Worm (Caenorhabditis elegans): Measurements from ENCODE around the gene C06E4.8.
A peak's percentile ranks its signal among the peaks of the same experiment; 100 is the strongest.

ce11 chrIV:7313962-7314361 is 28.3 kb upstream of the C06E4.8 start:
- TF ChIP-seq snpc-1.3 (tag; optimal IDR thresholded peaks at IDR 0.05; ENCODE audit: insufficient read depth) (peak; percentile 70), snpc-4 (GFP tag; optimal IDR thresholded peaks at IDR 0.05) (peak; percentile 80), snpc-4 (tag; optimal IDR thresholded peaks at IDR 0.05) (peak; percentile 70 to 79 (median 76)), hrde-1 (tag; optimal IDR thresholded peaks at IDR 0.05; ENCODE audit: borderline replicate concordance) (no peak), unc-130 (GFP tag; optimal IDR thresholded peaks at IDR 0.05) (no peak)

All from whole organism, young adult.